Fruit fly (Drosophila melanogaster): ENCODE measurements around the gene Cds.

Cds gene

DNA sequence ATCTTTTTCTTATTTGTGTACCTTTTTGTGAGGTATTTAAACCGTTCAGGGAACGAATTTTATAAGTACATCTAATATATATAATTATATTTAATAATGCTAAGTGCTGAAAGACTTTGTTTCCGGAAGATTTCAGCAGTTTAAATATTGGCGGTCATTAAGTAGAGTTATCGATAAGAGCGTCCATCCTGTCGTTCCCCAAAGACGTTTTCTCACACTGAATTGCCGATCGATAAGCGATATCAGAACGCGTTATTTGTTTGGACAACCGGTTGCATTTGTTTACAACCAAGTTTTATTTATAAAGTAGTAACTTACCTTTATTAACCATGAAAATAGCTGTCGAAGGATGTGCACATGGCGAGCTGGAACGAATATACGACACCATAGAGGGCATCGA is 6.0 kb upstream of the Cds start, which contains the start of gene ldbr (continued):
- peak; percentile 18 for TF ChIP-seq CG12391 (tag; optimal IDR thresholded peaks at IDR 0.05)
- TF ChIP-seq disco-r (GFP tag; optimal IDR thresholded peaks at IDR 0.05) = no peak
- peak; percentile 87 for TF ChIP-seq CG2116 (GFP tag; optimal IDR thresholded peaks at IDR 0.05)
- TF ChIP-seq CG14441 (GFP tag; IDR thresholded peaks at IDR 0.05) = no peak
- no peak for TF ChIP-seq sc (optimal IDR thresholded peaks at IDR 0.05)
- TF ChIP-seq sc (GFP tag; optimal IDR thresholded peaks at IDR 0.05) = no peak
- TF ChIP-seq CG7786 (GFP tag; optimal IDR thresholded peaks at IDR 0.05) = no peak
- TF ChIP-seq CG15601 (tag; optimal IDR thresholded peaks at IDR 0.05) = no peak
- TF ChIP-seq jumu (GFP tag; optimal IDR thresholded peaks at IDR 0.05) = no peak
- no peak for TF ChIP-seq CG10979 (tag; optimal IDR thresholded peaks at IDR 0.05)
- no peak for TF ChIP-seq CG11695 (GFP tag; IDR thresholded peaks at IDR 0.05)
- TF ChIP-seq Ravus (GFP tag; IDR thresholded peaks at IDR 0.05) = no peak
- no peak for TF ChIP-seq so (GFP tag; IDR thresholded peaks at IDR 0.05)
- TF ChIP-seq gt (GFP tag; IDR thresholded peaks at IDR 0.05) = no peak
- TF ChIP-seq Hmx (GFP tag; optimal IDR thresholded peaks at IDR 0.05) = no peak
- no peak for TF ChIP-seq CG9727 (GFP tag; optimal IDR thresholded peaks at IDR 0.05)
- TF ChIP-seq maf-S (GFP tag; optimal IDR thresholded peaks at IDR 0.05) = no peak
- peak; percentile 34 for TF ChIP-seq CG34376 (GFP tag; optimal IDR thresholded peaks at IDR 0.05)
- TF ChIP-seq nerfin-2 (GFP tag; IDR thresholded peaks at IDR 0.05; ENCODE audit: partially characterized antibody) = peak; percentile 52; the same call in 1 of the 2 replicates
- TF ChIP-seq lbe (GFP tag; optimal IDR thresholded peaks at IDR 0.05) = peak; percentile 74
- TF ChIP-seq Nf-YA (GFP tag; IDR thresholded peaks at IDR 0.05) = no peak
- TF ChIP-seq Bgb (GFP tag; IDR thresholded peaks at IDR 0.05; ENCODE audit: partially characterized antibody) = peak; percentile 56
- TF ChIP-seq Oli (tag; optimal IDR thresholded peaks at IDR 0.05) = no peak
- TF ChIP-seq D19A (tag; optimal IDR thresholded peaks at IDR 0.05) = no peak
- no peak for TF ChIP-seq pb (GFP tag; optimal IDR thresholded peaks at IDR 0.05)
- TF ChIP-seq Dp (GFP tag; optimal IDR thresholded peaks at IDR 0.05) = peak; percentile 93
- peak; percentile 63; the same call in 2 of the 3 replicates for TF ChIP-seq CG34224 (GFP tag; IDR thresholded peaks at IDR 0.05; ENCODE audit: partially characterized antibody)
- peak; percentile 5 for TF ChIP-seq ATbp (GFP tag; optimal IDR thresholded peaks at IDR 0.05)
- no peak for TF ChIP-seq D (optimal IDR thresholded peaks at IDR 0.05)
- no peak for TF ChIP-seq D (GFP tag; optimal IDR thresholded peaks at IDR 0.05)
- no peak for TF ChIP-seq CG3847 (GFP tag; IDR thresholded peaks at IDR 0.05)
- no peak for TF ChIP-seq twi (tag; optimal IDR thresholded peaks at IDR 0.05)
- TF ChIP-seq sr (GFP tag; IDR thresholded peaks at IDR 0.05) = no peak
- TF ChIP-seq tll (GFP tag; optimal IDR thresholded peaks at IDR 0.05) = no peak
- TF ChIP-seq CHES-1-like (GFP tag; optimal IDR thresholded peaks at IDR 0.05) = no peak
- TF ChIP-seq CG16813 (GFP tag; IDR thresholded peaks at IDR 0.05; ENCODE audit: partially characterized antibody) = peak; percentile 54; the same call in 2 of the 3 replicates
- TF ChIP-seq CG43689 (GFP tag; IDR thresholded peaks at IDR 0.05) = no peak
- TF ChIP-seq ro (GFP tag; IDR thresholded peaks at IDR 0.05) = no peak
- TF ChIP-seq Mrtf (GFP tag; IDR thresholded peaks at IDR 0.05) = no peak
- no peak for TF ChIP-seq gcm2 (GFP tag; optimal IDR thresholded peaks at IDR 0.05)
- TF ChIP-seq CG12071 (GFP tag; optimal IDR thresholded peaks at IDR 0.05) = no peak
- peak; percentile 38 for TF ChIP-seq BEAF-32 (GFP tag; optimal IDR thresholded peaks at IDR 0.05)
- peak; percentile 41 for TF ChIP-seq HmgZ (tag; optimal IDR thresholded peaks at IDR 0.05)
- peak; percentile 18 for TF ChIP-seq CG4617 (GFP tag; optimal IDR thresholded peaks at IDR 0.05; ENCODE audit: borderline replicate concordance)
- TF ChIP-seq CG32772 (GFP tag; IDR thresholded peaks at IDR 0.05) = no peak
- TF ChIP-seq ab (GFP tag; optimal IDR thresholded peaks at IDR 0.05) = no peak
- TF ChIP-seq insv (GFP tag; optimal IDR thresholded peaks at IDR 0.05) = peak in 1 of 2 experiments; percentile 26
- TF ChIP-seq mam (GFP tag; optimal IDR thresholded peaks at IDR 0.05) = no peak
- TF ChIP-seq CG17186 (GFP tag; optimal IDR thresholded peaks at IDR 0.05) = peak; percentile 6
- TF ChIP-seq ken (GFP tag; IDR thresholded peaks at IDR 0.05) = no peak
- TF ChIP-seq crp (GFP tag; optimal IDR thresholded peaks at IDR 0.05) = peak in 1 of 2 experiments; percentile 38
